Worm (Caenorhabditis elegans) whole organism, L3 larva: ENCODE measurements around the gene ZK666.2.

Experiments used
- aly-2 ChIP-seq: fragments of 150-350 bp; optimal IDR thresholded peaks from 2 replicates; lab custom pipeline; 2014; ENCODE audit warnings: missing biosample characterization, missing genetic modification characterization
- elt-1 ChIP-seq: fragments of 150-350 bp; optimal IDR thresholded peaks from 2 replicates; lab custom pipeline; 2014; ENCODE audit warnings: missing biosample characterization, missing genetic modification characterization
- nhr-237 ChIP-seq: fragments of 150-350 bp; optimal IDR thresholded peaks from 2 replicates; lab custom pipeline; 2014; ENCODE audit warnings: missing biosample characterization, missing genetic modification characterization
- nhr-76 ChIP-seq: fragments of 150-350 bp; sonication (generic microtip); optimal IDR thresholded peaks from 5 replicates; lab custom pipeline; 2014; ENCODE audit warnings: missing biosample characterization, missing genetic modification characterization
- skn-1 ChIP-seq: fragments of 150-350 bp; optimal IDR thresholded peaks from 2 replicates; lab custom pipeline; 2014; ENCODE audit warnings: missing biosample characterization, missing genetic modification characterization
- ztf-11 ChIP-seq: fragments of 150-350 bp; optimal IDR thresholded peaks from 2 replicates; lab custom pipeline; 2014; ENCODE audit warnings: missing biosample characterization, missing genetic modification characterization

- no peak for TF ChIP-seq nhr-237 (tag; lab: Kevin White, UChicago)
- TF ChIP-seq ztf-11 (tag; lab: Kevin White, UChicago): no peak
- no peak for TF ChIP-seq skn-1 (tag; lab: Kevin White, UChicago)
- no peak for TF ChIP-seq nhr-76 (tag; lab: Kevin White, UChicago)
- no peak for TF ChIP-seq elt-1 (tag; lab: Kevin White, UChicago)
- TF ChIP-seq aly-2 (tag; lab: Kevin White, UChicago): no peak
Measured at ce11 chrII:10449707-10450106, 22.0 kb downstream of the ZK666.2 start, which contains the start of gene lin-56.
